Worm (Caenorhabditis elegans) whole organism, late embryonic: Measurements from ENCODE around the gene catp-5.

Source experiments
- C08G9.2 ChIP-seq: sonication (generic microtip); optimal IDR thresholded peaks from 2 replicates; lab custom pipeline; 2016; ENCODE audit warnings: mild to moderate bottlenecking, missing genetic modification characterization, moderate library complexity, missing compliant biosample characterization
- C38D4.7 ChIP-seq: fragments of 200-800 bp; sonication (Bioruptor generic); optimal IDR thresholded peaks from 2 replicates; lab custom pipeline; 2018; ENCODE audit warnings: mild to moderate bottlenecking, missing genetic modification characterization, moderate library complexity, missing compliant biosample characterization
- F13H6.1 ChIP-seq: sonication (generic microtip); optimal IDR thresholded peaks from 2 replicates; lab custom pipeline; 2016; ENCODE audit warnings: missing genetic modification characterization, missing compliant biosample characterization
- ceh-24 ChIP-seq: sonication (generic microtip); optimal IDR thresholded peaks from 2 replicates; lab custom pipeline; 2016; ENCODE audit warnings: mild to moderate bottlenecking, missing genetic modification characterization, missing compliant biosample characterization
- ceh-30 ChIP-seq: fragments of 150-350 bp; optimal IDR thresholded peaks from 2 replicates; lab custom pipeline; 2014; ENCODE audit warnings: missing biosample characterization, missing genetic modification characterization
- ceh-31 ChIP-seq: sonication (generic microtip); optimal IDR thresholded peaks from 2 replicates; lab custom pipeline; 2016; ENCODE audit warnings: missing genetic modification characterization, missing compliant biosample characterization
- ceh-34 ChIP-seq: sonication (generic microtip); optimal IDR thresholded peaks from 2 replicates; lab custom pipeline; 2016; ENCODE audit warnings: mild to moderate bottlenecking, missing genetic modification characterization, missing compliant biosample characterization
- ceh-48 ChIP-seq: sonication (generic microtip); optimal IDR thresholded peaks from 2 replicates; lab custom pipeline; 2016; ENCODE audit warnings: missing genetic modification characterization, inconsistent platforms, missing compliant biosample characterization
- ceh-6 ChIP-seq: fragments of 200-800 bp; sonication (Bioruptor generic); optimal IDR thresholded peaks from 2 replicates; lab custom pipeline; 2018; ENCODE audit warnings: mild to moderate bottlenecking, missing genetic modification characterization, missing compliant biosample characterization
- ceh-9 ChIP-seq: sonication (generic microtip); optimal IDR thresholded peaks from 2 replicates; lab custom pipeline; 2016; ENCODE audit warnings: mild to moderate bottlenecking, missing genetic modification characterization, inconsistent platforms, missing compliant biosample characterization
- dmd-4 ChIP-seq: sonication (generic microtip); optimal IDR thresholded peaks from 2 replicates; lab custom pipeline; 2016; ENCODE audit warnings: borderline replicate concordance, missing genetic modification characterization, missing compliant biosample characterization
- ets-4 ChIP-seq: sonication (generic microtip); optimal IDR thresholded peaks from 2 replicates; lab custom pipeline; 2016; ENCODE audit warnings: missing genetic modification characterization, missing compliant biosample characterization
- eyg-1 ChIP-seq: sonication (generic microtip); optimal IDR thresholded peaks from 2 replicates; lab custom pipeline; 2016; ENCODE audit warnings: missing genotype, missing genetic modification characterization, missing compliant biosample characterization
- hlh-13 ChIP-seq: fragments of 200-800 bp; sonication (Bioruptor generic); optimal IDR thresholded peaks from 2 replicates; lab custom pipeline; 2018; ENCODE audit warnings: mild to moderate bottlenecking, missing genetic modification characterization, missing compliant biosample characterization
- hlh-30 ChIP-seq: sonication (generic microtip); optimal IDR thresholded peaks from 2 replicates; lab custom pipeline; 2017; ENCODE audit warnings: antibody characterized with exemption, missing genetic modification characterization, missing compliant biosample characterization; ENCODE audit not compliant: insufficient read depth
- nhr-232 ChIP-seq: sonication (generic microtip); optimal IDR thresholded peaks from 2 replicates; lab custom pipeline; 2016; ENCODE audit warnings: missing genetic modification characterization, missing compliant biosample characterization
- pat-9 ChIP-seq: fragments of 200-800 bp; sonication (Bioruptor generic); optimal IDR thresholded peaks from 2 replicates; lab custom pipeline; 2018; ENCODE audit warnings: mild to moderate bottlenecking, missing genetic modification characterization, moderate library complexity, missing compliant biosample characterization
- pax-1 ChIP-seq: fragments of 150-350 bp; optimal IDR thresholded peaks from 2 replicates; lab custom pipeline; 2014; ENCODE audit warnings: missing biosample characterization, missing genetic modification characterization
- pha-2 ChIP-seq: sonication (generic microtip); optimal IDR thresholded peaks from 2 replicates; lab custom pipeline; 2017; ENCODE audit warnings: mild to moderate bottlenecking, missing genetic modification characterization, missing compliant biosample characterization
- pqm-1 ChIP-seq: sonication (generic microtip); optimal IDR thresholded peaks from 2 replicates; lab custom pipeline; 2016; ENCODE audit warnings: missing genetic modification characterization, missing compliant biosample characterization
- sdc-2 ChIP-seq: sonication (generic microtip); optimal IDR thresholded peaks from 2 replicates; lab custom pipeline; 2016; ENCODE audit warnings: missing genotype, missing genetic modification characterization, missing compliant biosample characterization
- syd-9 ChIP-seq: sonication (generic microtip); optimal IDR thresholded peaks from 2 replicates; lab custom pipeline; 2016; ENCODE audit warnings: mild to moderate bottlenecking, missing genetic modification characterization, moderate library complexity, missing compliant biosample characterization
- unc-55 ChIP-seq: sonication (generic microtip); optimal IDR thresholded peaks from 2 replicates; lab custom pipeline; 2017; ENCODE audit warnings: missing biosample characterization, missing genetic modification reagents, missing genetic modification characterization
- zip-5 ChIP-seq: sonication (generic microtip); optimal IDR thresholded peaks from 2 replicates; lab custom pipeline; 2016; ENCODE audit warnings: missing genetic modification characterization, missing compliant biosample characterization

catp-5 gene

ce11 chrX:8052055-8052454, 46.6 kb downstream of the catp-5 start:
- no peak for TF ChIP-seq zip-5
- TF ChIP-seq unc-55: peak; percentile 19

DNA sequence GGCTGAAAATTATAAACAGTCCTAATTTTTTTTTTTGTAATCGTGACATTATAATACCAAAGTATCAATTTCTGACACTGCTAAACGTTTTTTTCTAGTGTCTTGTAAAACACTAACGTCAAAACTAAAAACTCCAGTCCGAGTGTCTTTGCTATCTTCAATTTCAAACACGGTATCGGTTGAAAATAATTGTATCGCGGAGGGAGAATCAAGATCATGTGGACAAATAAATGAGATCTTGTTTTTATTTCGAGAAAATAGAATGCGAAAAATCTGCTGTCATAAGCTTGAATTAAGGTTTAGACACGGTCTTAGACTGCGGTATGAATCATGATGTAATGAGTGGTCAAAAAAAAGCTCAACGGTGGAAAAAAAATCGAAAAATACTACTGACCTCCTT, 50.0 kb downstream of the catp-5 start:
- TF ChIP-seq hlh-13 (GFP tag; lab: Kevin White, UChicago) (no peak), ceh-34 (no peak), nhr-232 (no peak), pat-9 (tag; lab: Kevin White, UChicago) (no peak), hlh-30 (no peak), sdc-2 (tag; lab: Kevin White, UChicago) (peak; percentile 96)

DNA sequence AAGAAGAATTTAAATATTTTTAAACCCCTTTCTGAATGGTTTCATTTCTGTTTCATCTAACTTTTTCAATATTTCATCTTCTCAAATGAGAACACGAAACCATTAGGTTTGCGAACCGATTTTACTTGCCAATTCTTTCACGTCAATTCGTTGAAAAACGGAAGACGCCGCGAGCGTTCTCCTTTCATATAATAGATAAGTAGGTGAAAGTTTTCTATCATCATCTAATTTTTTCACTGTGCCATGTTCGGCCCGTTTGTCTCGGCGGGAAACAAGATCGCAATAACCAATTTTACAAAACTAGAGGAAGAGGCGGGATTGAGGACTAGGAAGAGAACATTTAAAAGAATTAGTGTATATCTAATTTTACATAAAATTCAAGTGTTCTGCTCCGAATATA, 53.5 kb downstream of the catp-5 start, which contains the start of gene C18A11.4:
Gene C18A11.4, plus strand, starts transcription at position 367 of the 400 bp plus-strand sequence.
- TF ChIP-seq pat-9 (tag; lab: Kevin White, UChicago) (no peak), ceh-9 (tag; lab: Kevin White, UChicago) (no peak), ceh-31 (tag; lab: Kevin White, UChicago) (no peak), eyg-1 (tag; lab: Kevin White, UChicago) (no peak), pha-2 (tag; lab: Kevin White, UChicago) (no peak), ceh-48 (tag; lab: Kevin White, UChicago) (no peak), dmd-4 (no peak), pax-1 (tag; lab: Kevin White, UChicago) (no peak), ceh-6 (GFP tag; lab: Kevin White, UChicago) (no peak), hlh-13 (GFP tag; lab: Kevin White, UChicago) (no peak), pqm-1 (no peak), F13H6.1 (tag; lab: Kevin White, UChicago) (no peak), syd-9 (tag; lab: Kevin White, UChicago) (no peak), zip-5 (no peak), ets-4 (tag; lab: Kevin White, UChicago) (no peak)

DNA sequence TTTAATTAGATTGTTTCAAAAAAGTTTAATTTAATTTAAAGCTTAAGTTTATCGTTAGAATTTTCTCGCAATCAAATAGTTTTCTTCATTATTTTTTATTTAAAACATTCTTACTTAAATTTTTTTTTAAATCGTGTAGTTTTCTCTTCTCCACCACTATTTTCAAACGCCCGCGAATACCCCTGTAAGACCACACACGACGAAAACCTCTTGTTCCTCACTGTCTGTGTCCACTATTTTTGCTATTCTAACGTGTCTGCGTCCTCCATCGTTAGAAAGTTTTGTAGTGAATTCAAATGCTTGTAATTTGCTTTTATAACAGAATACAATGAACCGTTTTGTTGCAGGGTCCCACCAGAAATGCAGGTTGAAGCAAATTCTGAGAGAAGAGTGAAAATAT, 57.7 kb downstream of the catp-5 start, which contains the start of gene xol-1:
Gene xol-1, plus strand, starts transcription at position 347 of the 400 bp plus-strand sequence.
- TF ChIP-seq C38D4.7 (no peak), hlh-13 (GFP tag; lab: Kevin White, UChicago) (no peak), ceh-30 (tag; lab: Kevin White, UChicago) (no peak), sdc-2 (tag; lab: Kevin White, UChicago) (peak; percentile 83), ceh-24 (tag; lab: Kevin White, UChicago) (no peak), C08G9.2 (tag; lab: Kevin White, UChicago) (no peak)
